Fruit fly (Drosophila melanogaster) whole organism, adult: ENCODE measurements around the gene CG9095.

ENCODE experiments used
- CG12768 ChIP-seq: fragments of 200-800 bp; sonication (Bioruptor generic); optimal IDR thresholded peaks from 2 replicates; lab custom pipeline; 2017; ENCODE audit warnings: missing biosample characterization, missing genetic modification characterization, mild to moderate bottlenecking, moderate library complexity, missing genetic modification reagents
- Clk ChIP-seq: fragments of 200-800 bp; sonication (Bioruptor generic); optimal IDR thresholded peaks from 2 replicates; lab custom pipeline; 2017; ENCODE audit warnings: missing biosample characterization, missing genetic modification characterization
- Hr96 ChIP-seq: fragments of 200-800 bp; sonication (Bioruptor generic); optimal IDR thresholded peaks from 2 replicates; lab custom pipeline; 2016; ENCODE audit warnings: missing biosample characterization, missing genetic modification characterization
- bab1 ChIP-seq: fragments of 200-800 bp; sonication (Bioruptor generic); optimal IDR thresholded peaks from 3 replicates; lab custom pipeline; 2019; ENCODE audit warnings: missing biosample characterization, mild to moderate bottlenecking, missing genetic modification characterization, moderate library complexity
- cnc ChIP-seq, 2 experiments: fragments of >200 bp; optimal IDR thresholded peaks; 2 replicates each; lab custom pipeline; 2017
- toe ChIP-seq: fragments of 200-800 bp; sonication (Bioruptor generic); optimal IDR thresholded peaks from 2 replicates; lab custom pipeline; 2016; ENCODE audit warnings: missing biosample characterization, missing genetic modification characterization

DNA sequence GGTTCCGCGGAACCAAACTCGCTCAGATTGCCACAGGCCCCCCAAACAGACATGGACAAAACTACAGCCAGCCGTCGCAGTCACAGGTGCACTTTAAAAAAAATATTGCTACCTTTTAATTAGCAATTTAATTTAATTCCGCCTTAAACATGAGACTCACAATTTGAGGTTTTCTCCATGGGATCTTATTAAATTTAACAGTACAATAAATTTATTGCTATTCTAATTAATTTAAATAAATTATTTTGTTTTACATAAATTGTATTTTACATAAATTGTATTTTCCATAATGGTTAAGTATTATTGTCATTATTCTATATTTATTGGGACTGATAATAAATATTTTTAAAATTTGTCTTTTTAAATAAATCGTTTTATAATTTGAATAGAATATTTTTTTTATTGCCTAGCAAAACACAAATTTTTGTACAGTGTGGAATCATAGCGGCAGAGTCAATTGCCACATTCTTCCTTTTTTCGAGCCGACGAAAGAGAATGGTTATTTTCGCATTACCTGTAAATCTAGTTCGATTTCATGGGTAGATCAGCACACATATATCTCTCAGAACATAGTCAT lies 39.5 kb downstream of the CG9095 start:
- TF ChIP-seq Clk (GFP tag; lab: Kevin White, UChicago) (no peak), bab1 (GFP tag; lab: Kevin White, UChicago) (no peak), CG12768 (GFP tag; lab: Kevin White, UChicago) (no peak), cnc (optimal IDR thresholded peaks at IDR 0.05; lab: Kevin White, UChicago) (no peak), Hr96 (GFP tag; lab: Kevin White, UChicago) (no peak), toe (GFP tag; lab: Kevin White, UChicago) (no peak)
